Worm (Caenorhabditis elegans) whole organism, L3 larva: ENCODE results near the gene K09D9.9.

ENCODE experiments used
- fkh-2 ChIP-seq: fragments of 150-350 bp; optimal IDR thresholded peaks from 2 replicates; lab custom pipeline; 2014; ENCODE audit warnings: missing biosample characterization, missing genetic modification reagents, missing genetic modification characterization
- zag-1 ChIP-seq: fragments of 150-350 bp; optimal IDR thresholded peaks from 2 replicates; lab custom pipeline; 2014; ENCODE audit warnings: missing biosample characterization, missing genetic modification characterization

- no peak for TF ChIP-seq fkh-2 (tag; lab: Kevin White, UChicago)
- no peak for TF ChIP-seq zag-1 (tag; lab: Kevin White, UChicago)
Observed at ce11 chrV:4038557-4038956, 44.6 kb upstream of the K09D9.9 start.
